Fruit fly (Drosophila melanogaster): ENCODE measurements around the gene Tim9b.
A peak's percentile ranks its signal among the peaks of the same experiment; 100 is the strongest.

The Tim9b gene

DNA sequence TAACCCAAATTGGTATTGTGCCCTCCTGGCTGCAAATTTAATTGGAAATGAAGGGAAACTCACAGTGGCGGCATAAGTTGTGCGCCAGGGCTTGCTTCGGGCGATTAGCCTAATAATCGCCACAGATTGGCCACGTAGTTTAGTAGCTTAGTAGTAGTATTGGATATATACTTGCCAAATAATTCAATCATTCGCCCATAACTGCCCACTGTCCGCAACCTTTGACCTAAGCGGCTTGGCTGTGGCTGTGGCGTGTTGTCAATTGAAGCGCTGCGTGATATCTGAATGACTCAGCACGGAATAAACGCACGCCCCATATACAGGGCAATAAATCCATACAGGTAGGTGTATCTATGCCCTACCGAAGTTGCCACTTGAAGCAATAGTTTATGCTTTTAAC, 11.4 kb downstream of the Tim9b start:
- TF ChIP-seq CG8159 (tag; optimal IDR thresholded peaks at IDR 0.05) (no peak), Ets98B (GFP tag; IDR thresholded peaks at IDR 0.05) (no peak), CG10348 (GFP tag; IDR thresholded peaks at IDR 0.05) (no peak), Snoo (tag; optimal IDR thresholded peaks at IDR 0.05) (no peak), Pif1A (GFP tag; optimal IDR thresholded peaks at IDR 0.05) (no peak)

DNA sequence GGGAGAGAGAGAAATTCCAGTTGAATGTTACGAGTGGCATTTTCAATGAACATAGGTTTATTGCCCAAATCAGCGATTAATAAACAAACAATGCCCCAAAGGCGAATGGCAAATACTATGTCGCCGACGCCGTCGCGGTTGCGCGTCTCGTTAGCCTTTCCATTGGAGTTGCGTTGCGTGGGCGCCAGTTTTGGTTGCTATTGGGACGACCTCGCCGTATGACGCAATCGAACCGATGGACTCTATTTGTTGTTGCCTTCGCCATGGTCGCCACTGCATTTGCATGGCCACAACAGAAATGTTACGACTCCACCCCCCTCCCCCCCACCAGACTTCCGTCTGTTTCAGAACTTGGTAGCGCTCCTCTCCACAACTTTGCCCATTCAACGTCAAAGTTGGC, 11.8 kb downstream of the Tim9b start:
- TF ChIP-seq CG8159 (tag; optimal IDR thresholded peaks at IDR 0.05) (no peak), Pif1A (GFP tag; optimal IDR thresholded peaks at IDR 0.05) (no peak), CG15710 (tag; optimal IDR thresholded peaks at IDR 0.05) (no peak), gl (tag; optimal IDR thresholded peaks at IDR 0.05) (no peak), EcR (GFP tag; optimal IDR thresholded peaks at IDR 0.05) (no peak), D1 (tag; optimal IDR thresholded peaks at IDR 0.05) (no peak), fd96Ca (GFP tag; IDR thresholded peaks at IDR 0.05) (no peak), CG4496 (GFP tag; IDR thresholded peaks at IDR 0.05) (no peak), Pif1B (GFP tag; optimal IDR thresholded peaks at IDR 0.05) (no peak), CG9948 (tag; optimal IDR thresholded peaks at IDR 0.05) (no peak)

DNA sequence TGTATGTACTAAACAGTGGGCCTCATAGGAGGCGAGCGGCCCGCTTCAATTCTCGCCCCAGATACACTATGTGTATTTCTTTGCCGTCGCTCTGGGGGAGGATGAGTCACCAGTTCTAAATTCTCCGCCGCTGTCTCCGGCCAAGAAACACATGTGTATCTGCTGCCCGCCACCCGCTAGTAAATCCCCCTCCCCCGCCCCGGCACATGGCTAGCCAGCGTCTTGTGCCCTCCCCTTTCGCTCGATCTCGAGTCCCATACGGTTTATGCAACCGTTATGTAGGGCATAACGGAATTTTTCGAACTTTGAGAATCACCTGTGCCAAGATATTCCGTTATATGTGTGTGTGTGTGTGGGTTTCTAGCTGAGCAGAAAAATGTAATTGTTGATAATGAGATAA, 12.4 kb downstream of the Tim9b start:
- no peak for TF ChIP-seq Pif1A (GFP tag; optimal IDR thresholded peaks at IDR 0.05)
- TF ChIP-seq CG32121 (GFP tag; IDR thresholded peaks at IDR 0.05), result no peak
- peak; percentile 29 for TF ChIP-seq CG13204 (GFP tag; optimal IDR thresholded peaks at IDR 0.05)
- no peak for TF ChIP-seq CG17806 (tag; optimal IDR thresholded peaks at IDR 0.05)
- TF ChIP-seq CG4496 (GFP tag; IDR thresholded peaks at IDR 0.05), result no peak

DNA sequence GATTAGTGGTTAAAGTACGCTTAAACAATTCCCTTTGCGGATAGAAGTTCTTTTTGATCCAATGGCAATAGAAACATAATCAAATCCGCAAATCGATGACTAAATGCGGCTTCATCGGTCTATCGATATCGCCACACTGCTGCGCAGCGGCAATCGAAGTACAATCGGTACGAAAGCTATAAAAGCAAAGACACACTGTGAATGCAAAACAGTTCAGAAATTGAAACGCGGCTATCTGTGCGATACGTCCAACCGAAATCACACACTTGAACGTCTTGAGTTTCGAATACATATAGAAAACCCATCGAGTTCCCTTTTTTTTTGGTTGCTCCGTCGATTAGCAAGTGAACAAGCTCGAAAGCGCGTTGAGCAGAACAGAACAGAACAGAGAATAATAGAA, 13.3 kb downstream of the Tim9b start, which contains the start of gene CG14207:
TSS of gene CG14207 (plus strand) at position 203 of the 400 bp plus-strand sequence.
- peak; percentile 45; the same call in 1 of the 3 replicates for TF ChIP-seq CG4496 (GFP tag; IDR thresholded peaks at IDR 0.05)
- TF ChIP-seq CG32121 (GFP tag; IDR thresholded peaks at IDR 0.05), result peak; percentile 39; the same call in 1 of the 2 replicates
- TF ChIP-seq CG13204 (GFP tag; optimal IDR thresholded peaks at IDR 0.05), result no peak
- TF ChIP-seq EcR (GFP tag; optimal IDR thresholded peaks at IDR 0.05), result peak; percentile 60
- TF ChIP-seq Ets98B (GFP tag; IDR thresholded peaks at IDR 0.05), result peak; percentile 30; the same call in 1 of the 2 replicates

DNA sequence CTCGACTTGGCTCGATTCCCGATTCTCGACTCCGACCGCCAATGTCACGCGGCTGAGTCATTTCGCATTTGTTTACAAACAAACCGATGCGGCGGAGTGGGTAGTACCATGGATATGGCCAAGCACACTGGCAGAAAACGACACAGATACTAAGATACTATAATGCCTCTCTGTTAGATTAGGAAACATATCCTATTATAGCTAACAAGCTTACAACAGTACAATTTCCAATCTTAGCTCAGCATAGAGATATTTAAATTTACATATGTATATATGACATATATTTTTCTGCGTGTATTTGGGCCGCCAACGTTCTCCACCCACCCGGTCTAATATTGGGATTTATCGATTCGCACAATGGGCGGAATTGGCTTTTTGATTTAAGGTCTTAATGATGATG, 14.4 kb downstream of the Tim9b start:
- TF ChIP-seq CG17806 (tag; optimal IDR thresholded peaks at IDR 0.05), result peak; percentile 77
- TF ChIP-seq rn (GFP tag; IDR thresholded peaks at IDR 0.05), result peak; percentile 59
- TF ChIP-seq fd96Ca (GFP tag; IDR thresholded peaks at IDR 0.05), result peak; percentile 82
- TF ChIP-seq CG13204 (GFP tag; optimal IDR thresholded peaks at IDR 0.05), result peak; percentile 15
- peak; percentile 92 for TF ChIP-seq CG4496 (GFP tag; IDR thresholded peaks at IDR 0.05)
- TF ChIP-seq D1 (tag; optimal IDR thresholded peaks at IDR 0.05), result no peak
- TF ChIP-seq gl (tag; optimal IDR thresholded peaks at IDR 0.05), result peak; percentile 23
- TF ChIP-seq CG10348 (GFP tag; IDR thresholded peaks at IDR 0.05), result peak; percentile 26; the same call in 1 of the 2 replicates
- TF ChIP-seq EcR (GFP tag; optimal IDR thresholded peaks at IDR 0.05), result no peak
- TF ChIP-seq Ets98B (GFP tag; IDR thresholded peaks at IDR 0.05), result peak; percentile 89
- TF ChIP-seq CG9948 (tag; optimal IDR thresholded peaks at IDR 0.05), result peak; percentile 73
- TF ChIP-seq Snoo (tag; optimal IDR thresholded peaks at IDR 0.05), result peak; percentile 72
- TF ChIP-seq Pif1B (GFP tag; optimal IDR thresholded peaks at IDR 0.05), result peak; percentile 73
- peak; percentile 83 for TF ChIP-seq CG8301 (tag; optimal IDR thresholded peaks at IDR 0.05)
- peak; percentile 55 for TF ChIP-seq CG34367 (tag; optimal IDR thresholded peaks at IDR 0.05)
- TF ChIP-seq Pif1A (GFP tag; optimal IDR thresholded peaks at IDR 0.05), result peak; percentile 72
- TF ChIP-seq CG14655 (GFP tag; optimal IDR thresholded peaks at IDR 0.05), result peak; percentile 87
- TF ChIP-seq CG12605 (GFP tag; IDR thresholded peaks at IDR 0.05), result peak; percentile 72
- peak; percentile 82 for TF ChIP-seq CG32121 (GFP tag; IDR thresholded peaks at IDR 0.05)
- TF ChIP-seq CG15710 (tag; optimal IDR thresholded peaks at IDR 0.05), result peak; percentile 58
- peak; percentile 72 for TF ChIP-seq CG8159 (tag; optimal IDR thresholded peaks at IDR 0.05)

DNA sequence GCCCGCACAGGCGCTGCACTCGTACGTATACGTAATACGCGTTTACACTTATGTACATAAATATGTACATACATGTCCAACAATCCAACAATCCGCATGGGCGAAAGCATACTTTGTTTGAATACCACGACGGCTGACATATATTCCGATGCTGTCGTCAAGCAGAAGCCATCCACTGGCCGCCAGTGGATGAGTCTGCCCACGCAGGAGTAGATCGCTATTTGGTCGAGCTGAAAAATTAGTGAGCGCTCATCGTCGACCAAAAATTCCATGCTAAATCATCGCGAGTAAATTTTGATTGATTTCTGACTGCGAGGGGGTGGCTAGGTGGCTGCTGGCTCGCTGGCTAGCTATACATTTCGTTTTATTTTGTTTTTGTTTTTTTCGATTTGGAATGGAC, 15.9 kb downstream of the Tim9b start:
- no peak for TF ChIP-seq CG14655 (GFP tag; optimal IDR thresholded peaks at IDR 0.05)
- TF ChIP-seq Pif1B (GFP tag; optimal IDR thresholded peaks at IDR 0.05), result no peak
- TF ChIP-seq gl (tag; optimal IDR thresholded peaks at IDR 0.05), result no peak
- TF ChIP-seq CG34367 (tag; optimal IDR thresholded peaks at IDR 0.05), result no peak
- no peak for TF ChIP-seq CG8301 (tag; optimal IDR thresholded peaks at IDR 0.05)
- no peak for TF ChIP-seq CG15710 (tag; optimal IDR thresholded peaks at IDR 0.05)

DNA sequence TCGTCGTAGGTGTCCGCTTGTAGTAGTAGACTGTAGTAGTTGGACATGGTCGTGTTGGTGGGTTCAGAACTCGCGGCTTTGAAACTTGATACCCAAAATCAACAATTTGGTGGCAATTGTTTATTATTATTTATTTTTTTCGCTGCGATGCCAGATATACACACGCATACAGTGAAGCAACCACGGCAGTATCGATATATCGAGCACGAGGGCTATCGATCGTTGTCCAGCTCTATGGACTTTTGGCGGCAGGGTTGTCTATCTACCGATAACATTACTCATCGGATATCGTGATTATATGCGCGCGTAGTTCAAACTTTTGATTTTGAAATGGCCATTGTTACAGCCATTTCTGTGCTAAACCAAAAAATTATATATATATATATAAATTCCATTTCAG, 16.7 kb downstream of the Tim9b start, which contains the start of gene CG14220:
TSS of gene CG14220 (minus strand) at position 208 of the 400 bp plus-strand sequence.
- no peak for TF ChIP-seq fd96Ca (GFP tag; IDR thresholded peaks at IDR 0.05)
- TF ChIP-seq CG4496 (GFP tag; IDR thresholded peaks at IDR 0.05), result no peak
- TF ChIP-seq CG13204 (GFP tag; optimal IDR thresholded peaks at IDR 0.05), result no peak
- TF ChIP-seq EcR (GFP tag; optimal IDR thresholded peaks at IDR 0.05), result no peak
- TF ChIP-seq CG32121 (GFP tag; IDR thresholded peaks at IDR 0.05), result no peak
- TF ChIP-seq gl (tag; optimal IDR thresholded peaks at IDR 0.05), result no peak
- TF ChIP-seq Snoo (tag; optimal IDR thresholded peaks at IDR 0.05), result no peak
- no peak for TF ChIP-seq CG34367 (tag; optimal IDR thresholded peaks at IDR 0.05)
- TF ChIP-seq CG8301 (tag; optimal IDR thresholded peaks at IDR 0.05), result no peak
- no peak for TF ChIP-seq D1 (tag; optimal IDR thresholded peaks at IDR 0.05)

Data from whole organism, pupa.